Worm (Caenorhabditis elegans): ENCODE measurements around the gene rnr-2.

The rnr-2 gene

DNA sequence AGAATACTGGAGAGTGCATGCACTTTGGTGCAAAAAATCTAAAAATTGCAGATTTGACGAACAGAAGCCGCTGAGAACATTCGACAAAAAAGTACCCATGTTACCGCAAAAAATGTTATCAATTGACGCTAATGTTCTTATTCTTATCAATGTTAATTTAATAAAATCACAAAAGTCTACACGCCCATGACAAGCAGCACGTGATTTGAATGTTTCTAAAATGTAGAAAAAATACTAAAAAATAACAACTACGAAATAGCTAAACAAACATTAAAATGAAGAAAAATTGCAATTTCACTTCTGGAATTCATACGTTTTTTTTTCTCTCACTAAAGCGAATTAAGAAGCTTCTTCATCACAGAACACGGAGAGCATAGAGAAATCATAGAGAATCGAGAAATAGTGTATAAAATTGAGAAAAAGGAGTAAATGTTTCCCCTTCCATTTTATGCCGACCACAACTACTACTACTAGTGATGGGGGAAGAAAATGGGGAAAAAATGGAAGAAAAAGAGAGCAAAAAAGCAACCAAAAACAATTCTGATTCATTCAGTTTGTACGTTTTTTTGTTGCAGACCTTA, 6.3 kb downstream of the rnr-2 start:
- TF ChIP-seq pes-1 (GFP tag; IDR thresholded peaks at IDR 0.05) (no peak), ets-7 (tag; optimal IDR thresholded peaks at IDR 0.05) (no peak), sea-1 (GFP tag; conservative IDR thresholded peaks at IDR 0.05) (no peak), aly-1 (tag; optimal IDR thresholded peaks at IDR 0.05) (no peak), hmg-4 (GFP tag; optimal IDR thresholded peaks at IDR 0.05) (no peak), hnd-1 (tag; optimal IDR thresholded peaks at IDR 0.05) (no peak), B0310.2 (tag; optimal IDR thresholded peaks at IDR 0.05) (no peak)

DNA sequence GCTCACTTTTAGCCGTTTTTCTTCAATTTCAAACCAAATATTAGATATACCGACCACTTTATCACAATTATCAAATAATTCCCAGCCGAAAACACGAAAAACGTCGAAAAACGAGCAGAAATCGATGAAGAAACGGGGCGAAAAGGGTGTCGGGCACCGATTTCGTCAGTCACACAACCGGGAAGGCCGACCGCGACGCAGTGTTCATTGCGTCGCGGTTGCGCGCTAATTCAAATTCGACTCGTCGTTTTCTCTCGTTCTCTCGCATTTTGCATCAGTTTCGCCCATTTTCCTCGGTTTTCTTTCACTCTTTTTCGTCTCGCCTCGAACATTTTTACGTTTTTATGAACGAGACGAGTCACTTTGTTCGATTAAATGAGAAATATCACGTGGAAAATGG, 7.2 kb downstream of the rnr-2 start:
- TF ChIP-seq tbx-11 (GFP tag; IDR thresholded peaks at IDR 0.05) (no peak), hmbx-1 (tag; optimal IDR thresholded peaks at IDR 0.05) (no peak), scrt-1 (GFP tag; IDR thresholded peaks at IDR 0.05) (no peak), flt-1 (GFP tag; IDR thresholded peaks at IDR 0.05) (no peak), aly-1 (tag; optimal IDR thresholded peaks at IDR 0.05) (no peak), pes-1 (GFP tag; IDR thresholded peaks at IDR 0.05) (no peak), B0310.2 (tag; optimal IDR thresholded peaks at IDR 0.05) (no peak), F13C5.2 (tag; optimal IDR thresholded peaks at IDR 0.05) (peak; percentile 50), ama-1 (optimal IDR thresholded peaks at IDR 0.05) (no peak), sea-1 (GFP tag; conservative IDR thresholded peaks at IDR 0.05) (no peak), hmg-4 (GFP tag; optimal IDR thresholded peaks at IDR 0.05) (peak; percentile 53), tbx-37 (GFP tag; conservative IDR thresholded peaks at IDR 0.05) (no peak), hnd-1 (tag; optimal IDR thresholded peaks at IDR 0.05) (no peak)

DNA sequence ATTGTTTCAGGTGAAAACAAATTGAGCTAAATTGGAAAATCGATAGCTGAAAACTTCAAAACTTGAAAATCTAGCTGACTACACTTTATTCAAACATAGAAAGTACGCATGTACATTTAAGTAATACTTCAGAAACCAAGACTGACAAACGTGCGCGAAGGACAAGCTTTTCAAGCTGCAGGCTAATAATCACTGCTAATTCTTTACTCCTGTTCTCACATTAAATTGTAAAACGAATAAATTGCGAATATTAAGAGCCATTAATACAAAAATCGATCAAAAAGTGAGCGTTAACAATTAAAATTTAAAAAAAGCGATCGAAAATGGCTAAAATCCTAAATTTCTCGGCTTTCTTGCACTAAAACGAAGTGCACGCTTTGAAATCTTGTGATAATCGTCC, 7.7 kb downstream of the rnr-2 start:
- TF ChIP-seq F13C5.2 (tag; optimal IDR thresholded peaks at IDR 0.05) (no peak), B0310.2 (tag; optimal IDR thresholded peaks at IDR 0.05) (no peak), pes-1 (GFP tag; IDR thresholded peaks at IDR 0.05) (no peak), ama-1 (optimal IDR thresholded peaks at IDR 0.05) (no peak), hmbx-1 (tag; optimal IDR thresholded peaks at IDR 0.05) (no peak), aly-1 (tag; optimal IDR thresholded peaks at IDR 0.05) (no peak)

DNA sequence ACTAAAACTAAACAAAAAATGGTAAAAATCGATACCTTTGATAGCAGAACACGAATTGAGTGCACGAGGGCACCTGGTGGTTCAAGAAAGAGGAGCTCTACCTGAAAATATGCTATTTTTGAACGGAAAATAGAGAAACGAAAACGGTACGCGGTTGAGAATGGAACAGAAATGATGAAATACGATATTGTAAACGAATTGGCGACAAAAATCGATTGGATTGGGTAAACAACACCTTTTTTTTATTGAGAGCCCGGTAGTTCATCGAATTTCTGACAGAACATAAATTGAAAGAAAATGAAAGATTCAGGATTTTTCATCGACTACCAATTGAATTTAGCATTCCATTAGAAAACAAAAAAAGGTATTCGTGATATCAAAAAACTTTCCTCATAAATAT, 8.2 kb downstream of the rnr-2 start, which contains the start of gene kin-19:
kin-19 (minus strand) TSS at position 101 of the 400 bp plus-strand sequence.
- TF ChIP-seq tbx-37 (GFP tag; conservative IDR thresholded peaks at IDR 0.05), result no peak
- TF ChIP-seq hmg-4 (GFP tag; optimal IDR thresholded peaks at IDR 0.05), result no peak
- no peak for TF ChIP-seq tbx-11 (GFP tag; IDR thresholded peaks at IDR 0.05)
- no peak for TF ChIP-seq scrt-1 (GFP tag; IDR thresholded peaks at IDR 0.05)
- TF ChIP-seq ets-7 (tag; optimal IDR thresholded peaks at IDR 0.05), result no peak
- TF ChIP-seq hnd-1 (tag; optimal IDR thresholded peaks at IDR 0.05), result no peak
- no peak for TF ChIP-seq ama-1 (optimal IDR thresholded peaks at IDR 0.05)
- TF ChIP-seq B0310.2 (tag; optimal IDR thresholded peaks at IDR 0.05), result no peak
- no peak for TF ChIP-seq aly-1 (tag; optimal IDR thresholded peaks at IDR 0.05)
- TF ChIP-seq ceh-13 (GFP tag; optimal IDR thresholded peaks at IDR 0.05), result no peak
- TF ChIP-seq sea-1 (GFP tag; conservative IDR thresholded peaks at IDR 0.05), result no peak
- no peak for TF ChIP-seq F13C5.2 (tag; optimal IDR thresholded peaks at IDR 0.05)
- no peak for TF ChIP-seq tra-4 (tag; optimal IDR thresholded peaks at IDR 0.05)
- TF ChIP-seq hmbx-1 (tag; optimal IDR thresholded peaks at IDR 0.05), result no peak
- no peak for TF ChIP-seq flt-1 (GFP tag; IDR thresholded peaks at IDR 0.05)
- no peak for TF ChIP-seq pes-1 (GFP tag; IDR thresholded peaks at IDR 0.05)
- TF ChIP-seq ceh-36 (tag; optimal IDR thresholded peaks at IDR 0.05), result no peak

DNA sequence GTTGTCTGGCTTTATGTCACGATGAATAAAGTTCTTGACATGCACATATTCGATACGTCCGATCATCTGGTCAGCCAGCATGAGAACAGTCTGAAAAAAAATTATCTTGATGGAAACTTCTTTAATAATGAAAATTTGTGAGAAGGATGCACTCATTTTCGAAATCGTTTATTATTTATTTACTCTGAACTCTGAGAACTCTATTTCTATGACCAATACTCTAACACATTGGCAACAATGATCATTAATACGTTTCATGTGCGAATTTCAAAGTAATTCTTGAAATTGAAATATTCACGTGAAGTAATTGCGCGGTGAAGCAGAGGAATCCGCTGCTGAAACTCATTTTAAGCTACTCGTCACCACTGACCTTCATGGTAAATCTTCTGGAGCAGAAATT, 9.1 kb downstream of the rnr-2 start:
- TF ChIP-seq scrt-1 (GFP tag; IDR thresholded peaks at IDR 0.05) (no peak), hmg-4 (GFP tag; optimal IDR thresholded peaks at IDR 0.05) (no peak), hnd-1 (tag; optimal IDR thresholded peaks at IDR 0.05) (no peak), sea-1 (GFP tag; conservative IDR thresholded peaks at IDR 0.05) (no peak), ceh-36 (tag; optimal IDR thresholded peaks at IDR 0.05) (no peak), B0310.2 (tag; optimal IDR thresholded peaks at IDR 0.05) (no peak), ets-7 (tag; optimal IDR thresholded peaks at IDR 0.05) (no peak), hmbx-1 (tag; optimal IDR thresholded peaks at IDR 0.05) (no peak), flt-1 (GFP tag; IDR thresholded peaks at IDR 0.05) (no peak), aly-1 (tag; optimal IDR thresholded peaks at IDR 0.05) (no peak), tbx-11 (GFP tag; IDR thresholded peaks at IDR 0.05) (no peak), ceh-13 (GFP tag; optimal IDR thresholded peaks at IDR 0.05) (no peak), pes-1 (GFP tag; IDR thresholded peaks at IDR 0.05) (no peak), tbx-37 (GFP tag; conservative IDR thresholded peaks at IDR 0.05) (no peak), F13C5.2 (tag; optimal IDR thresholded peaks at IDR 0.05) (no peak), tra-4 (tag; optimal IDR thresholded peaks at IDR 0.05) (no peak), ama-1 (optimal IDR thresholded peaks at IDR 0.05) (no peak)

DNA sequence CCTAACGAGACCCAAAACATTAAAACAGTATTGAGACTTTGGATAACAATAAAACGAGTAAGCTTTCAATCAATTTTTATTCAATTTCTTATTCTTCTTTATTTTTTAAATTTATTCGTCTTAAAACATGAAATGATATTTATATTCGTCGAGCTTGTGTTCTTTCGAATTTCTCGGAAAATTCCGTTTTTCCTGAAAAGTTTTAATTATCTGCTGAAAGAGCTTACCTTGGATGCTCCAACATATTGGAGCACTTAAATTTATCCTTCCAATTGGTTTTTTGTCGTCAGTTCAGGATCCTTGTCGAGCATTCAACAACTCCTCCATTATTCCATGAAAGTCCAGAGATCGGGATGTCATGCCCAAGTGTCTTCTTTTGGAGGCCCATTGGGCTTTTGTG, 11.3 kb downstream of the rnr-2 start:
- no peak for TF ChIP-seq pes-1 (GFP tag; IDR thresholded peaks at IDR 0.05)
- no peak for TF ChIP-seq hnd-1 (tag; optimal IDR thresholded peaks at IDR 0.05)
- no peak for TF ChIP-seq scrt-1 (GFP tag; IDR thresholded peaks at IDR 0.05)

DNA sequence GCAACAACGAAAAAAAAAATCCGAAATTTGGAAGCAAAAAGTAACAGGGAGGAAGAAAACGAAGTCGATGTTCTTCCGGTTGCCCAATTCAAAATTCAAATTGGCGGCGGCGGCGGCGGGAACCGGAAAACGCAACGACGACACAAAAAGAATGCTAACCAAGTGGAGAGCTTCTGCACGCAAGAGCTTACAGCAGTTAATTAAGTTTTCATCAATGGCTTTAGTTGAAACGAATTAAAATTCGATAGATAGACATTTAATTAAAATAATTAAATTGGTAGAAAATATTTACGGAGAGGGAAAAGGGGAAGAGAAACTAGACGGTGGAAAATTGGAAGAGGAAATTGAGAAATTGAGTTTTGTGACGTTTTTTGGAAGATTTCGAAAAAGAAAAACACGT, 24.5 kb downstream of the rnr-2 start:
- no peak for TF ChIP-seq tbx-37 (GFP tag; conservative IDR thresholded peaks at IDR 0.05)
- no peak for TF ChIP-seq flt-1 (GFP tag; IDR thresholded peaks at IDR 0.05)
- TF ChIP-seq ceh-13 (GFP tag; optimal IDR thresholded peaks at IDR 0.05), result no peak
- no peak for TF ChIP-seq B0310.2 (tag; optimal IDR thresholded peaks at IDR 0.05)
- TF ChIP-seq sea-1 (GFP tag; conservative IDR thresholded peaks at IDR 0.05), result no peak
- TF ChIP-seq tbx-11 (GFP tag; IDR thresholded peaks at IDR 0.05), result no peak
- no peak for TF ChIP-seq hmg-4 (GFP tag; optimal IDR thresholded peaks at IDR 0.05)
- no peak for TF ChIP-seq hmbx-1 (tag; optimal IDR thresholded peaks at IDR 0.05)
- no peak for TF ChIP-seq ama-1 (optimal IDR thresholded peaks at IDR 0.05)
- no peak for TF ChIP-seq ets-7 (tag; optimal IDR thresholded peaks at IDR 0.05)
- TF ChIP-seq F13C5.2 (tag; optimal IDR thresholded peaks at IDR 0.05), result no peak
- no peak for TF ChIP-seq tra-4 (tag; optimal IDR thresholded peaks at IDR 0.05)
- TF ChIP-seq hnd-1 (tag; optimal IDR thresholded peaks at IDR 0.05), result no peak
- no peak for TF ChIP-seq pes-1 (GFP tag; IDR thresholded peaks at IDR 0.05)
- TF ChIP-seq ceh-36 (tag; optimal IDR thresholded peaks at IDR 0.05), result no peak
- TF ChIP-seq aly-1 (tag; optimal IDR thresholded peaks at IDR 0.05), result no peak

DNA sequence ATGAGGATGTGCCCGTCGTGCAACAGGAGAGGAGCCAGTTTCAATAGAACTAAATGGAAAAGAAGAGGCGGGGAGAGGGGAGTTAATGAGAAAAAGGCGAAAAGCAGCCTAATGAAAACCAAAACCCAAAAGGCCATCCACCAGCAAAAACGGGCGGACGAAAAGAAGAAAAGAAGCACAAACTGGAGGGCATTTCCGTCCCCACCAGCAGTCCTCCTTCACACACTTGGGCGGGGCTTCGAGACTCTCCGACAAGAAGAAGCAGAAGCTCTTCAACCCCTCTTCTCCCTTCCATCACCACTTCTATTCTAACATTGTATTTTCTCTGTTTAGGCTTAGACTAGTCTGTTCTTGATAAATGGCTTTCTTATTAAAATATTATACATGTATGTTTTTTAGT, 26.6 kb downstream of the rnr-2 start:
- TF ChIP-seq flt-1 (GFP tag; IDR thresholded peaks at IDR 0.05), result no peak

Data from whole organism, early embryonic.